Worm (Caenorhabditis elegans): ENCODE data around the gene irld-4.

The irld-4 gene

DNA sequence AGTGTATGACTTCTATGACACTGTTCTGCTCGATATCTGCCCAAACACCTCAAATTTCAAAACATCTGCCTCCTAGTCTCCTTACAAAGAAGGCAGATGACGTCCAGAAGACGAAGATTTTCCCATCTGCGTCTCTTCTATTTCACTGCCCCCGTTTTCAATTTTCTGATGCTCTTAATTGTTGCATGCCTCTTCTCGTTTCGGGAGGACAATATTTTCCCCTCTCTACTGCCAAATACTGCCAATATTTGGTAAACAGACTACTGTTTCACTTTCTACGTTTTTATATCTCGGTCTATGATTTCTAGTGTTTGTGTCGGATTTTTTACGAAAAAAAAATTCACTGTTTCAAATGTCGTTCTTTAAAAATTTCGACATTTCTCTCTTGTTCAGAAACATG is 28.5 kb downstream of the irld-4 start:
- TF ChIP-seq fkh-10 (GFP tag; optimal IDR thresholded peaks at IDR 0.05), result no peak
- TF ChIP-seq blmp-1 (tag; optimal IDR thresholded peaks at IDR 0.05), result peak; percentile 47

DNA sequence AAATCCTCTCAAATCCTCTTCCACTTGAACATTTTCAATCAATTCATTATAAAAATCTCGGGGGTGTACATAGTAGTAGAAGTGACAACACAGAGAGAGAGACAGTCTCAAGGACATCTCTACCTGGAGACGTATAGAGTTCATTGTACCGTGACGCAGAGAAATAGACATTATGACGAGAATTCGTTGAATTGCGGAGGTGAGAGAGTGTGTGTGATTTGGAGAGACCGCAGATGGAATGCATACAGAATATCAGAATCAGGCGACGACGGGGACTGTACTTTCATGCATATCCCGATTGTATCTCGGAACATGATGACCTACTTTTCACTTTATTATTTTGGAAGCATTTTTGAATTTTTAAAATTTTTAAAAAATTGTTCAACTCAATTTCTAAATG is 42.9 kb downstream of the irld-4 start:
- TF ChIP-seq isw-1 (GFP tag; IDR thresholded peaks at IDR 0.05), result no peak
- TF ChIP-seq mep-1 (tag; optimal IDR thresholded peaks at IDR 0.05), result peak; percentile 77
- no peak for TF ChIP-seq fkh-10 (GFP tag; optimal IDR thresholded peaks at IDR 0.05)
- TF ChIP-seq efl-1 (optimal IDR thresholded peaks at IDR 0.05), result peak in 1 of 2 experiments; percentile 26
- TF ChIP-seq efl-1 (GFP tag; optimal IDR thresholded peaks at IDR 0.05 in 1 of 2), result peak in 1 of 2 experiments; percentile 63
- TF ChIP-seq hpl-2 (GFP tag; optimal IDR thresholded peaks at IDR 0.05), result no peak
- TF ChIP-seq egl-27 (tag; optimal IDR thresholded peaks at IDR 0.05), result no peak
- peak; percentile 30 for TF ChIP-seq nhr-90 (tag; optimal IDR thresholded peaks at IDR 0.05; ENCODE audit: poor library complexity)
- TF ChIP-seq xbp-1 (tag; optimal IDR thresholded peaks at IDR 0.05), result peak; percentile 14
- TF ChIP-seq nhr-20 (tag; optimal IDR thresholded peaks at IDR 0.05), result peak; percentile 55
- TF ChIP-seq aha-1 (tag; optimal IDR thresholded peaks at IDR 0.05), result no peak
- TF ChIP-seq sptf-1 (tag; optimal IDR thresholded peaks at IDR 0.05), result no peak
- peak; percentile 3 for TF ChIP-seq tbx-2 (tag; optimal IDR thresholded peaks at IDR 0.05)
- TF ChIP-seq elt-3 (tag; optimal IDR thresholded peaks at IDR 0.05), result peak in 1 of 6 experiments; percentile 45
- no peak for TF ChIP-seq ztf-11 (tag; optimal IDR thresholded peaks at IDR 0.05)
- TF ChIP-seq ztf-4 (tag; optimal IDR thresholded peaks at IDR 0.05), result no peak
- TF ChIP-seq grh-1 (GFP tag; IDR thresholded peaks at IDR 0.05), result 0 out of 2 replicates have a peak, but pooled peaks have one; percentile 38
- peak; percentile 49 for TF ChIP-seq nhr-71 (tag; optimal IDR thresholded peaks at IDR 0.05)
- TF ChIP-seq sup-37 (GFP tag; optimal IDR thresholded peaks at IDR 0.05), result no peak
- peak in 1 of 2 experiments; percentile 41 for TF ChIP-seq lin-35 (GFP tag; optimal IDR thresholded peaks at IDR 0.05)
- TF ChIP-seq unc-62 (GFP tag; optimal IDR thresholded peaks at IDR 0.05), result no peak
- peak; percentile 88 for TF ChIP-seq blmp-1 (tag; optimal IDR thresholded peaks at IDR 0.05)
- no peak for TF ChIP-seq nhr-76 (tag; optimal IDR thresholded peaks at IDR 0.05)
- peak; percentile 75 for TF ChIP-seq snu-23 (GFP tag; optimal IDR thresholded peaks at IDR 0.05)
- TF ChIP-seq lsy-2 (tag; optimal IDR thresholded peaks at IDR 0.05), result peak; percentile 20 to 44
- TF ChIP-seq pax-3 (tag; optimal IDR thresholded peaks at IDR 0.05), result no peak
- TF ChIP-seq nhr-47 (tag; optimal IDR thresholded peaks at IDR 0.05), result peak; percentile 23
- TF ChIP-seq nhr-85 (tag), result peak; percentile 95

DNA sequence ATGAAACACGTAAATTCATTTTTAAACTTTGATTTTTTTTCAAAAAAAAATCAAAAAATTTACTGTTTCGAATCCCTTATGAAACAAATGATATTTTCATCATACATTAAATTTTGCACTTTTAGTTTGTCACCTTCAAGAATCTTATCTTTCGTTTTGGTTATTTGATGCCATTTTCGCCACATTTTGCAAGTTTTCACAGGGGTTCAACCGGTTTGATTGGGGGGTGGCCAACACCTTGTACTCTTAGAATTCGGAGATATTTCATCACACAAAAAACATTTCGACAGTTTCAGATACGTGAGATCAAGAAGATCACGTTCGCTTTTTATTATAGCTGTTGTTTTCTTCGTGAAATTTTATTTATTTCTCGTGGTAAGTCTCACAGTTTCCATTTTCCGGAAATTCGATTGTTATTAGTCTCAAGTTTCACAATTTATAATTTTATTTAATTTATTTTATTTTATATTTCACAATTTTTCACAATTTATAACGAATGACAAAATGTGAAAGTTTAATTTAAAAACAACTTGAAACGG is 44.3 kb downstream of the irld-4 start, which contains the start of gene Y57G11C.31:
Gene Y57G11C.31 (plus strand): TSS at position 276 of the 539 bp plus-strand sequence.
- TF ChIP-seq efl-1 (optimal IDR thresholded peaks at IDR 0.05) (no peak), efl-1 (GFP tag; optimal IDR thresholded peaks at IDR 0.05 in 1 of 2) (peak in 1 of 2 experiments; percentile 86), mab-9 (GFP tag; IDR thresholded peaks at IDR 0.05) (no peak), nhr-85 (tag) (peak; percentile 66), elt-3 (tag; optimal IDR thresholded peaks at IDR 0.05) (peak in 2 of 6 experiments; percentile 14 to 44)

DNA sequence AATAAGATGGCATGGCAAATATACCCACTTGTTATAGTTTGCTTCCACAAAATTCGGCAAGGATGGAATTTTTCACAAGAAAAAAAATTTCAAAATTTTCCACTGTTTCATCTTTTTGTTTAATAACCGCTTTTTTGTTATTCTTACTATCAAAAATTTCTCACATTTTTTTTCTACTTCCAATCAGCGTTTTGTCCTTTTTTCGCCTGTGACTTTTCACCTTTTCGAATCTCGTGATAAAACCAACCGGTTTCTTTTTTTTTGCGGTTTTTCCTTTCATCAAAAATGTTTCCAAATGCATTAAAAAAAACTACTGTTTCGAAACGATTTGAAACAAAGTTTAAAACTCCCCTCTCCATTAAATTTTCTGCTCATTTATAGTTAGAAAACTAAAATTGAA is 46.2 kb downstream of the irld-4 start:
- TF ChIP-seq blmp-1 (tag; optimal IDR thresholded peaks at IDR 0.05), result peak; percentile 62
- peak in 1 of 6 experiments; percentile 11 for TF ChIP-seq elt-3 (tag; optimal IDR thresholded peaks at IDR 0.05)
- no peak for TF ChIP-seq zag-1 (tag; optimal IDR thresholded peaks at IDR 0.05)
- TF ChIP-seq lir-3 (tag; optimal IDR thresholded peaks at IDR 0.05; ENCODE audit: poor library complexity), result no peak

Data from whole organism, L1 larva.